Worm (Caenorhabditis elegans) whole organism, L1 larva: ENCODE measurements around the gene wip-1.
"Not testable (repeated sequence)": the region's sequence is repeated elsewhere in the genome, so short reads cannot be mapped to it uniquely, and the experiment has no call there.

Experiments
- blmp-1 ChIP-seq: fragments of 150-350 bp; optimal IDR thresholded peaks from 2 replicates; lab custom pipeline; 2014; ENCODE audit warnings: missing biosample characterization, missing genetic modification characterization
- ceh-82 ChIP-seq, 3 experiments: fragments of 150-350 bp in 1 of 3; sonication (generic microtip) in 2 of 3; optimal IDR thresholded peaks; 2 replicates each; lab custom pipeline; 2014 to 2017; ENCODE audit warnings: missing biosample characterization in 3 of 3, missing genetic modification characterization in 3 of 3
- elt-2 ChIP-seq: sonication (generic microtip); optimal IDR thresholded peaks from 2 replicates; lab custom pipeline; 2016; ENCODE audit warnings: missing genetic modification characterization, mild to moderate bottlenecking, inconsistent platforms, missing compliant biosample characterization, missing genetic modification reagents
- lin-39 ChIP-seq: fragments of 150-350 bp; optimal IDR thresholded peaks from 2 replicates; lab custom pipeline; 2014; ENCODE audit warnings: missing biosample characterization, missing genetic modification reagents, missing genetic modification characterization
- skn-1 ChIP-seq: fragments of 150-350 bp; optimal IDR thresholded peaks from 2 replicates; lab custom pipeline; 2014; ENCODE audit warnings: missing biosample characterization, missing genetic modification characterization
- unc-62 ChIP-seq: fragments of 150-350 bp; optimal IDR thresholded peaks from 2 replicates; lab custom pipeline; 2014; ENCODE audit warnings: missing biosample characterization, missing genetic modification reagents, missing genetic modification characterization
- zag-1 ChIP-seq: fragments of 150-350 bp; optimal IDR thresholded peaks from 2 replicates; lab custom pipeline; 2014; ENCODE audit warnings: missing biosample characterization, missing genetic modification characterization
- ztf-11 ChIP-seq, 2 experiments: sonication (generic microtip); optimal IDR thresholded peaks; 2 replicates each; lab custom pipeline; 2016 to 2017; ENCODE audit warnings: missing genetic modification characterization in 2 of 2, missing biosample characterization in 1 of 2, missing compliant biosample characterization in 1 of 2
- ztf-4 ChIP-seq: fragments of 150-350 bp; optimal IDR thresholded peaks from 2 replicates; lab custom pipeline; 2014; ENCODE audit warnings: missing biosample characterization, missing genetic modification characterization

ce11 chrIII:5031375-5031836 is 13.0 kb downstream of the wip-1 start:
- TF ChIP-seq ztf-11 (tag; optimal IDR thresholded peaks at IDR 0.05; lab: Kevin White, UChicago) (peak in 1 of 2 experiments; percentile 71), ceh-82 (tag; optimal IDR thresholded peaks at IDR 0.05; lab: Kevin White, UChicago) (peak in 2 of 3 experiments; percentile 5 to 32), ztf-4 (tag; lab: Kevin White, UChicago) (peak; percentile 28), skn-1 (tag; lab: Kevin White, UChicago) (peak; percentile 16), elt-2 (tag; lab: Kevin White, UChicago) (peak; percentile 57)
- not testable (repeated sequence) for TF ChIP-seq unc-62 (GFP tag; lab: Kevin White, UChicago); zag-1 (tag; lab: Kevin White, UChicago); blmp-1 (tag; lab: Kevin White, UChicago); lin-39
